Fruit fly (Drosophila melanogaster) whole organism, embryonic: ENCODE data around the gene CG42728.

Source experiments
- Adf1 ChIP-seq: fragments of 200-800 bp; sonication (Bioruptor generic); IDR thresholded peaks from 2 replicates; pipeline ENCODE4 v1.3.6; 2022; ENCODE audit warnings: missing biosample characterization, missing genetic modification characterization
- Antp ChIP-seq: fragments of 200-800 bp; sonication (Bioruptor generic); optimal IDR thresholded peaks from 3 replicates; lab custom pipeline; 2016; ENCODE audit warnings: missing biosample characterization, missing genetic modification characterization
- Bgb ChIP-seq: fragments of 200-800 bp; sonication (Bioruptor generic); IDR thresholded peaks from 2 replicates; pipeline ENCODE4 v1.3.6; 2022; ENCODE audit warnings: missing biosample characterization, missing genetic modification characterization; ENCODE audit not compliant: partially characterized antibody
- CG12071 ChIP-seq: fragments of 200-800 bp; sonication (Bioruptor generic); optimal IDR thresholded peaks from 3 replicates; lab custom pipeline; 2018; ENCODE audit warnings: missing biosample characterization, mild to moderate bottlenecking, missing genetic modification characterization
- CG15269 ChIP-seq: fragments of 200-800 bp; sonication (Bioruptor generic); optimal IDR thresholded peaks from 2 replicates; lab custom pipeline; 2018; ENCODE audit warnings: missing biosample characterization, mild to moderate bottlenecking, missing genetic modification characterization, moderate library complexity
- CG15479 ChIP-seq: fragments of 200-800 bp; sonication (Bioruptor generic); optimal IDR thresholded peaks from 3 replicates; lab custom pipeline; 2019; ENCODE audit warnings: missing biosample characterization, mild to moderate bottlenecking, missing genetic modification characterization, moderate library complexity
- CG1603 ChIP-seq: fragments of 200-800 bp; sonication (Bioruptor generic); optimal IDR thresholded peaks from 2 replicates; lab custom pipeline; 2019; ENCODE audit warnings: missing biosample characterization, mild to moderate bottlenecking, missing genetic modification characterization, moderate library complexity
- CG2712 ChIP-seq: fragments of 200-800 bp; optimal IDR thresholded peaks from 3 replicates; lab custom pipeline; 2019; ENCODE audit warnings: missing biosample characterization, mild to moderate bottlenecking, missing genetic modification characterization, moderate library complexity
- CG3281 ChIP-seq: fragments of 200-800 bp; sonication (Bioruptor generic); optimal IDR thresholded peaks from 3 replicates; lab custom pipeline; 2017; ENCODE audit warnings: missing biosample characterization, mild to moderate bottlenecking, missing genetic modification characterization
- CG33213 ChIP-seq: fragments of 200-800 bp; sonication (Bioruptor generic); optimal IDR thresholded peaks from 3 replicates; lab custom pipeline; 2016; ENCODE audit warnings: missing biosample characterization, missing genetic modification characterization
- CG34224 ChIP-seq: fragments of 200-800 bp; sonication (Bioruptor generic); IDR thresholded peaks from 3 replicates; pipeline ENCODE4 v1.3.6; 2022; ENCODE audit warnings: missing biosample characterization, missing genetic modification characterization; ENCODE audit not compliant: partially characterized antibody
- CG34376 ChIP-seq: fragments of 200-800 bp; sonication (Bioruptor generic); optimal IDR thresholded peaks from 2 replicates; lab custom pipeline; 2018; ENCODE audit warnings: missing biosample characterization, mild to moderate bottlenecking, missing genetic modification characterization
- CG34422 ChIP-seq: fragments of 200-800 bp; sonication (Bioruptor generic); IDR thresholded peaks from 3 replicates; pipeline ENCODE4 v1.3.6; 2022; ENCODE audit warnings: missing biosample characterization, missing genetic modification characterization
- CG3838 ChIP-seq: fragments of 200-800 bp; sonication (Bioruptor generic); optimal IDR thresholded peaks from 3 replicates; lab custom pipeline; 2016; ENCODE audit warnings: missing biosample characterization, missing genetic modification characterization
- CG4328 ChIP-seq: fragments of 200-800 bp; sonication (Bioruptor generic); optimal IDR thresholded peaks from 3 replicates; lab custom pipeline; 2017; ENCODE audit warnings: missing biosample characterization, missing genetic modification reagents, missing genetic modification characterization
- CG43689 ChIP-seq: fragments of 200-800 bp; sonication (Bioruptor generic); IDR thresholded peaks from 2 replicates; pipeline ENCODE4 v1.3.6; 2022; ENCODE audit warnings: missing biosample characterization, missing genetic modification characterization
- CG6272 ChIP-seq: fragments of 200-800 bp; sonication (Bioruptor generic); IDR thresholded peaks from 2 replicates; pipeline ENCODE4 v1.3.6; 2022; ENCODE audit warnings: missing biosample characterization, missing genetic modification characterization
- CG7745 ChIP-seq: fragments of 200-800 bp; sonication (Bioruptor generic); optimal IDR thresholded peaks from 2 replicates; lab custom pipeline; 2018; ENCODE audit warnings: missing biosample characterization, mild to moderate bottlenecking, missing genetic modification characterization, moderate library complexity
- CG7987 ChIP-seq: fragments of 200-800 bp; sonication (Bioruptor generic); optimal IDR thresholded peaks from 2 replicates; lab custom pipeline; 2018; ENCODE audit warnings: missing biosample characterization, mild to moderate bottlenecking, missing genetic modification characterization, moderate library complexity
- CHES-1-like ChIP-seq: fragments of 200-800 bp; sonication (Bioruptor generic); optimal IDR thresholded peaks from 2 replicates; lab custom pipeline; 2016; ENCODE audit warnings: missing biosample characterization, missing genetic modification characterization
- CoRest ChIP-seq: fragments of 200-800 bp; sonication (Bioruptor generic); optimal IDR thresholded peaks from 3 replicates; lab custom pipeline; 2018; ENCODE audit warnings: missing biosample characterization, mild to moderate bottlenecking, missing genetic modification characterization, moderate library complexity
- CrebB ChIP-seq: fragments of 200-800 bp; sonication (Bioruptor generic); optimal IDR thresholded peaks from 3 replicates; lab custom pipeline; 2018; ENCODE audit warnings: missing biosample characterization, mild to moderate bottlenecking, missing genetic modification characterization
- D19A ChIP-seq: fragments of 200-800 bp; optimal IDR thresholded peaks from 3 replicates; lab custom pipeline; 2019; ENCODE audit warnings: missing biosample characterization, mild to moderate bottlenecking, missing genetic modification characterization, moderate library complexity
- Dbx ChIP-seq: fragments of 200-800 bp; sonication (Bioruptor generic); IDR thresholded peaks from 3 replicates; pipeline ENCODE4 v1.3.6; 2022; ENCODE audit warnings: missing biosample characterization, missing genetic modification characterization
- Dek ChIP-seq: fragments of 200-800 bp; sonication (Bioruptor generic); optimal IDR thresholded peaks from 3 replicates; lab custom pipeline; 2019; ENCODE audit warnings: missing biosample characterization, mild to moderate bottlenecking, missing genetic modification characterization, moderate library complexity
- E2f1 ChIP-seq: fragments of 200-800 bp; sonication (Bioruptor generic); IDR thresholded peaks from 2 replicates; pipeline ENCODE4 v1.3.6; 2022; ENCODE audit warnings: missing biosample characterization, missing genetic modification characterization
- ERR ChIP-seq: fragments of 200-800 bp; sonication (Bioruptor generic); optimal IDR thresholded peaks from 2 replicates; lab custom pipeline; 2016; ENCODE audit warnings: missing biosample characterization, missing genetic modification characterization
- MBD-R2 ChIP-seq: fragments of 200-800 bp; sonication (Bioruptor generic); IDR thresholded peaks from 2 replicates; pipeline ENCODE4 v1.3.6; 2022; ENCODE audit warnings: missing biosample characterization, missing genetic modification characterization
- Rfx ChIP-seq: fragments of 200-800 bp; sonication (Bioruptor generic); IDR thresholded peaks from 2 replicates; pipeline ENCODE4 v1.3.6; 2022; ENCODE audit warnings: missing biosample characterization, missing genetic modification characterization
- Scr ChIP-seq: fragments of 200-800 bp; sonication (Bioruptor generic); IDR thresholded peaks from 2 replicates; pipeline ENCODE4 v1.3.6; 2022; ENCODE audit warnings: missing biosample characterization, missing genetic modification characterization; ENCODE audit not compliant: partially characterized antibody
- TFAM ChIP-seq: fragments of 200-800 bp; sonication (Bioruptor generic); optimal IDR thresholded peaks from 2 replicates; lab custom pipeline; 2017; ENCODE audit warnings: missing biosample characterization, missing genetic modification characterization, inconsistent platforms
- al ChIP-seq: fragments of 200-800 bp; sonication (Bioruptor generic); IDR thresholded peaks from 2 replicates; pipeline ENCODE4 v1.3.6; 2022; ENCODE audit warnings: missing biosample characterization, missing genetic modification characterization
- bab2 ChIP-seq: fragments of 200-800 bp; sonication (Bioruptor generic); optimal IDR thresholded peaks from 2 replicates; lab custom pipeline; 2016; ENCODE audit warnings: missing biosample characterization, missing genetic modification characterization
- crc ChIP-seq: fragments of 200-800 bp; sonication (Bioruptor generic); optimal IDR thresholded peaks from 2 replicates; lab custom pipeline; 2016; ENCODE audit warnings: missing biosample characterization, missing genetic modification characterization
- da ChIP-seq: fragments of 200-800 bp; sonication (Bioruptor generic); optimal IDR thresholded peaks from 2 replicates; lab custom pipeline; 2016; ENCODE audit warnings: missing biosample characterization, missing genetic modification characterization
- dysf ChIP-seq: fragments of 200-800 bp; sonication (Bioruptor generic); IDR thresholded peaks from 3 replicates; pipeline ENCODE4 v1.3.6; 2022; ENCODE audit warnings: missing biosample characterization, missing genetic modification characterization
- eve ChIP-seq, 2 experiments: fragments of >200 bp; optimal IDR thresholded peaks; 2 replicates each; lab custom pipeline; 2017; ENCODE audit warnings: missing biosample characterization in 2 of 2, missing genetic modification characterization in 2 of 2
- gcm ChIP-seq: fragments of 200-800 bp; sonication (Bioruptor generic); optimal IDR thresholded peaks from 2 replicates; lab custom pipeline; 2019; ENCODE audit warnings: missing biosample characterization, mild to moderate bottlenecking, missing genetic modification characterization, moderate library complexity
- grau ChIP-seq: fragments of 200-800 bp; optimal IDR thresholded peaks from 3 replicates; lab custom pipeline; 2019; ENCODE audit warnings: missing biosample characterization, mild to moderate bottlenecking, missing genetic modification characterization, moderate library complexity
- lmd ChIP-seq: fragments of 200-800 bp; sonication (Bioruptor generic); IDR thresholded peaks from 2 replicates; pipeline ENCODE4 v1.3.6; 2022; ENCODE audit warnings: missing biosample characterization, missing genetic modification characterization
- nom ChIP-seq: fragments of 200-800 bp; sonication (Bioruptor generic); optimal IDR thresholded peaks from 2 replicates; lab custom pipeline; 2017; ENCODE audit warnings: missing biosample characterization, missing genetic modification characterization, mild to moderate bottlenecking, moderate library complexity, missing genetic modification reagents
- pros ChIP-seq: fragments of 200-800 bp; sonication (Bioruptor generic); optimal IDR thresholded peaks from 3 replicates; lab custom pipeline; 2019; ENCODE audit warnings: missing biosample characterization, mild to moderate bottlenecking, missing genetic modification characterization, moderate library complexity
- sd ChIP-seq: fragments of 200-800 bp; sonication (Bioruptor generic); optimal IDR thresholded peaks from 3 replicates; lab custom pipeline; 2018; ENCODE audit warnings: missing biosample characterization, mild to moderate bottlenecking, missing genetic modification characterization, moderate library complexity
- slou ChIP-seq: fragments of 200-800 bp; sonication (Bioruptor generic); optimal IDR thresholded peaks from 3 replicates; lab custom pipeline; 2016; ENCODE audit warnings: missing biosample characterization, missing genetic modification characterization
- sna ChIP-seq: fragments of 200-800 bp; sonication (Bioruptor generic); IDR thresholded peaks from 2 replicates; pipeline ENCODE4 v1.3.6; 2022; ENCODE audit warnings: missing biosample characterization, missing genetic modification characterization; ENCODE audit not compliant: partially characterized antibody
- tx ChIP-seq: fragments of 200-800 bp; sonication (Bioruptor generic); optimal IDR thresholded peaks from 2 replicates; lab custom pipeline; 2016; ENCODE audit warnings: missing biosample characterization, missing genetic modification characterization
- vnd ChIP-seq: fragments of 200-800 bp; sonication (Bioruptor generic); IDR thresholded peaks from 3 replicates; pipeline ENCODE4 v1.3.6; 2022; ENCODE audit warnings: missing biosample characterization, missing genetic modification characterization; ENCODE audit not compliant: partially characterized antibody
- vvl ChIP-seq: fragments of 200-800 bp; sonication (Bioruptor generic); IDR thresholded peaks from 2 replicates; pipeline ENCODE4 v1.3.6; 2022; ENCODE audit warnings: missing biosample characterization, missing genetic modification characterization

Gene CG42728

DNA sequence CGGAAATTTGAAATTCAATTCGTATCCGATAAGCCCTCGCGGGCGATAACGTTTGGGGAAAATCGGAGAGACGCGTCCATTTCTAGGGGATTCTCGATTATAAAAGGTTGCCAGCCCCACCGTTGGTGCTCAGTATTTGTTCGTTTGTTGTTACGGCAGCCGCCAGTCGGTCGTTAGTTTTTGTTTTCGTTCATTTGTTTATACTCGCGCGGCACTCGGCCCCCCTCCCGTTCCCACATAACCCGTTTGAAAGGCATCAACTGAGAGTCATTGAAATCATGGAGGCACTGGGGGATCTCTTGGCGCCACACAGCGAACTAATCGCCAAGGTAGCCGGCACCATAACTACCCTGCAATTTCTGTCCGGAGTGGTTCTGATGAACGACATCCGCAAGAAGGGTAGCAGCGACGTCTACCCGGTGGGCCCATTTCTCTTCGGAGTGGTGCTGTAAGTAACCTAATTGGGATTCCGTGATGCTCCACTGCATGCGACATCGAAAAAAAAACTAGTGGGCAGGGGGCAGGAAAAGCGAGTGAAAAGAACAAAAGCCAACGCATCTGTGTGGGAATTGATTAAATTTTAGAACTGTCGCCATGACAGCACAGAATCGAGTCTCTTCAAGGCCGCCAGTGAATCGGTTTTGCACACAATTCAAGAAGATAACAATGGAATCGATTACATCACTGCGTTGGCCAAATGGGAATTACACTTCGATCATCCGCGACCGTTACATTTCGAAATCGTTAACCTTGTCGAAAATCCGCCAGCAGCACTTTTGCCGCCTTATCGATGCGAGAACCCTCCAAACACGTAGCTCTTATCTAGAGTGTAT is 27.0 kb downstream of the CG42728 start, which contains the start of gene CG7272 (continued):
- TF ChIP-seq Dbx (GFP tag; lab: Robert Waterston, UW) (peak; percentile 69; the same call in 2 of the 3 replicates), gcm (peak; percentile 18), ERR (GFP tag; lab: Kevin White, UChicago) (peak; percentile 31), CG15479 (no peak), pros (peak; percentile 23), eve (GFP tag; optimal IDR thresholded peaks at IDR 0.05; lab: Kevin White, UChicago) (no peak), Antp (GFP tag; lab: Kevin White, UChicago) (peak; percentile 6), CG3281 (GFP tag; lab: Kevin White, UChicago) (peak; percentile 3), da (GFP tag; lab: Kevin White, UChicago) (no peak), Rfx (GFP tag; lab: Robert Waterston, UW) (peak; percentile 53), lmd (GFP tag; lab: Robert Waterston, UW) (peak; percentile 28; the same call in 1 of the 2 replicates), CG12071 (peak; percentile 5), CG4328 (GFP tag; lab: Kevin White, UChicago) (peak; percentile 27), MBD-R2 (peak; percentile 43), vnd (GFP tag; lab: Robert Waterston, UW) (peak; percentile 39; the same call in 2 of the 3 replicates), E2f1 (peak; percentile 36; the same call in 1 of the 2 replicates), crc (GFP tag; lab: Kevin White, UChicago) (no peak), CG34376 (peak; percentile 52), Dek (peak; percentile 17), CG43689 (GFP tag; lab: Robert Waterston, UW) (no peak), CG7987 (GFP tag; lab: Kevin White, UChicago) (peak; percentile 26), Adf1 (GFP tag; lab: Robert Waterston, UW) (peak; percentile 37; the same call in 1 of the 2 replicates), nom (GFP tag; lab: Kevin White, UChicago) (peak; percentile 23), al (GFP tag; lab: Robert Waterston, UW) (0 out of 2 replicates have a peak, but pooled peaks have one; percentile 13), CG34224 (GFP tag; lab: Robert Waterston, UW) (peak; percentile 42; the same call in 2 of the 3 replicates), dysf (GFP tag; lab: Robert Waterston, UW) (0 out of 3 replicates have a peak, but pooled peaks have one; percentile 32), slou (GFP tag; lab: Kevin White, UChicago) (no peak), CrebB (tag; lab: Kevin White, UChicago) (peak; percentile 53), vvl (GFP tag; lab: Robert Waterston, UW) (peak; percentile 42), CG6272 (no peak), grau (tag; lab: Kevin White, UChicago) (no peak), bab2 (GFP tag; lab: Kevin White, UChicago) (peak; percentile 8), CoRest (tag; lab: Kevin White, UChicago) (peak; percentile 9), CG3838 (no peak), CHES-1-like (GFP tag; lab: Kevin White, UChicago) (peak; percentile 11), tx (no peak), CG7745 (tag; lab: Kevin White, UChicago) (no peak), sna (GFP tag; lab: Robert Waterston, UW) (0 out of 2 replicates have a peak, but pooled peaks have one; percentile 36), CG15269 (peak; percentile 27), CG1603 (peak; percentile 39), Bgb (GFP tag; lab: Robert Waterston, UW) (peak; percentile 68; the same call in 1 of the 2 replicates), D19A (tag; lab: Kevin White, UChicago) (peak; percentile 73), CG34422 (GFP tag; lab: Robert Waterston, UW) (peak; percentile 62; the same call in 1 of the 3 replicates), Scr (peak; percentile 20; the same call in 1 of the 2 replicates), CG2712 (tag; lab: Kevin White, UChicago) (peak; percentile 7), sd (peak; percentile 36), CG33213 (GFP tag; lab: Kevin White, UChicago) (no peak), TFAM (no peak)
